Fruit fly (Drosophila melanogaster): ENCODE results near the gene CG34454.

The CG34454 gene

dm6 chr3L:270760-271500, 38.8 kb upstream of the CG34454 start, which contains the start of gene miple2:
Gene miple2 (plus strand): TSS chr3L:271200.
- no peak for TF ChIP-seq fd85E (GFP tag; optimal IDR thresholded peaks at IDR 0.05)
- TF ChIP-seq CG34406 (GFP tag; optimal IDR thresholded peaks at IDR 0.05): peak; percentile 7
- TF ChIP-seq Met (GFP tag; optimal IDR thresholded peaks at IDR 0.05): peak; percentile 66
- peak; percentile 76 for TF ChIP-seq CG10631 (GFP tag; optimal IDR thresholded peaks at IDR 0.05)
- peak; percentile 61 for TF ChIP-seq OdsH (GFP tag; optimal IDR thresholded peaks at IDR 0.05)
- TF ChIP-seq Gug (GFP tag; IDR thresholded peaks at IDR 0.05): no peak
- TF ChIP-seq CG10669 (GFP tag; optimal IDR thresholded peaks at IDR 0.05): peak; percentile 66
- peak; percentile 74 for TF ChIP-seq pdm3 (GFP tag; optimal IDR thresholded peaks at IDR 0.05)
- peak; percentile 50 for TF ChIP-seq net (GFP tag; optimal IDR thresholded peaks at IDR 0.05)
- TF ChIP-seq vri (GFP tag; optimal IDR thresholded peaks at IDR 0.05): peak; percentile 90
- peak; percentile 44; the same call in 2 of the 3 replicates for TF ChIP-seq CG8119 (GFP tag; IDR thresholded peaks at IDR 0.05)
- TF ChIP-seq ss (GFP tag; optimal IDR thresholded peaks at IDR 0.05): peak; percentile 64 to 70
- peak; percentile 65 for TF ChIP-seq CG31627 (GFP tag; optimal IDR thresholded peaks at IDR 0.05)
- peak; percentile 84 for TF ChIP-seq Sox14 (GFP tag; optimal IDR thresholded peaks at IDR 0.05)
- peak; percentile 76 for TF ChIP-seq Hr4 (GFP tag; optimal IDR thresholded peaks at IDR 0.05)
- peak; percentile 64 for TF ChIP-seq Sox102F (GFP tag; optimal IDR thresholded peaks at IDR 0.05)
- peak; percentile 69 for TF ChIP-seq Eip75B (GFP tag; optimal IDR thresholded peaks at IDR 0.05)
- peak; percentile 48; the same call in 1 of the 2 replicates for TF ChIP-seq CG15336 (GFP tag; IDR thresholded peaks at IDR 0.05)
- peak; percentile 69 for TF ChIP-seq achi (GFP tag; optimal IDR thresholded peaks at IDR 0.05)
- peak; percentile 62 for TF ChIP-seq CG3032 (tag; optimal IDR thresholded peaks at IDR 0.05)
- peak; percentile 11 for TF ChIP-seq dsx (GFP tag; optimal IDR thresholded peaks at IDR 0.05; ENCODE audit: poor library complexity, severe bottlenecking)
- peak; percentile 21 for TF ChIP-seq dac (GFP tag; optimal IDR thresholded peaks at IDR 0.05)
- no peak for TF ChIP-seq CG11294 (GFP tag; IDR thresholded peaks at IDR 0.05)
- TF ChIP-seq salr (GFP tag; optimal IDR thresholded peaks at IDR 0.05): peak in 1 of 2 experiments; percentile 78
- peak; percentile 41 for TF ChIP-seq CG6808 (GFP tag; optimal IDR thresholded peaks at IDR 0.05)
- TF ChIP-seq Lpt (GFP tag; optimal IDR thresholded peaks at IDR 0.05): peak; percentile 60
- TF ChIP-seq Smox (GFP tag; optimal IDR thresholded peaks at IDR 0.05): peak; percentile 73
- peak; percentile 69 for TF ChIP-seq Ets96B (tag; optimal IDR thresholded peaks at IDR 0.05)
- TF ChIP-seq CG7368 (GFP tag; optimal IDR thresholded peaks at IDR 0.05): peak; percentile 12
- TF ChIP-seq CG11902 (GFP tag; optimal IDR thresholded peaks at IDR 0.05): no peak
- TF ChIP-seq lz (GFP tag; optimal IDR thresholded peaks at IDR 0.05): peak; percentile 59
- peak; percentile 67 for TF ChIP-seq fd59A (GFP tag; optimal IDR thresholded peaks at IDR 0.05)
- no peak for TF ChIP-seq Eip93F (GFP tag; optimal IDR thresholded peaks at IDR 0.05)
- peak; percentile 9 for TF ChIP-seq CG1621 (tag; optimal IDR thresholded peaks at IDR 0.05)
- peak; percentile 58 for TF ChIP-seq CG3919 (GFP tag; optimal IDR thresholded peaks at IDR 0.05)
- no peak for TF ChIP-seq Hr38 (GFP tag; optimal IDR thresholded peaks at IDR 0.05)
- TF ChIP-seq CG6276 (GFP tag; optimal IDR thresholded peaks at IDR 0.05): peak; percentile 61
- TF ChIP-seq Ets21C (GFP tag; optimal IDR thresholded peaks at IDR 0.05): peak; percentile 45
- peak; percentile 56; the same call in 2 of the 3 replicates for TF ChIP-seq CG6163 (GFP tag; IDR thresholded peaks at IDR 0.05)
- peak; percentile 67 for TF ChIP-seq CG11762 (GFP tag; optimal IDR thresholded peaks at IDR 0.05; ENCODE audit: insufficient read depth)
- TF ChIP-seq cyc (GFP tag; optimal IDR thresholded peaks at IDR 0.05): peak; percentile 52
- TF ChIP-seq Hr39 (GFP tag; optimal IDR thresholded peaks at IDR 0.05): peak; percentile 56
- no peak for TF ChIP-seq CG4318 (GFP tag; optimal IDR thresholded peaks at IDR 0.05)
- TF ChIP-seq eg (GFP tag; IDR thresholded peaks at IDR 0.05): peak; percentile 57; the same call in 2 of the 3 replicates
- no peak for TF ChIP-seq CG9139 (GFP tag; optimal IDR thresholded peaks at IDR 0.05)
- peak; percentile 93 for TF ChIP-seq Eip78C (GFP tag)
- TF ChIP-seq Sox15 (GFP tag; optimal IDR thresholded peaks at IDR 0.05): no peak
- TF ChIP-seq CG6792 (GFP tag; optimal IDR thresholded peaks at IDR 0.05): peak; percentile 62
- peak; percentile 43 for TF ChIP-seq CG16779 (tag; optimal IDR thresholded peaks at IDR 0.05)
- peak; percentile 59 for TF ChIP-seq CG8632 (GFP tag; optimal IDR thresholded peaks at IDR 0.05)
- TF ChIP-seq CG8319 (GFP tag; optimal IDR thresholded peaks at IDR 0.05): peak; percentile 32

Data from whole organism, prepupa.